Worm (Caenorhabditis elegans) whole organism, young adult: Measurements from ENCODE around the gene F13D12.5.

Source experiments
- B0019.2 ChIP-seq: fragments of 200-800 bp; sonication (Bioruptor generic); conservative IDR thresholded peaks from 2 replicates; pipeline ENCODE4 v1.3.6; 2022; ENCODE audit warnings: missing genetic modification reagents, missing genetic modification characterization, missing compliant biosample characterization
- B0336.3 ChIP-seq: fragments of 200-800 bp; sonication (Bioruptor generic); IDR thresholded peaks from 2 replicates; pipeline ENCODE4 v1.3.6; 2022; ENCODE audit warnings: missing genetic modification characterization, missing compliant biosample characterization
- F10E7.11 ChIP-seq: sonication (generic microtip); optimal IDR thresholded peaks from 2 replicates; lab custom pipeline; 2017; ENCODE audit warnings: mild to moderate bottlenecking, missing genetic modification characterization, moderate library complexity, missing compliant biosample characterization
- F37B4.10 ChIP-seq: fragments of 200-800 bp; sonication (Bioruptor generic); IDR thresholded peaks from 2 replicates; pipeline ENCODE4 v1.3.6; 2022; ENCODE audit warnings: missing genetic modification characterization, missing compliant biosample characterization
- F39B2.1 ChIP-seq: fragments of 200-800 bp; sonication (Bioruptor generic); IDR thresholded peaks from 2 replicates; pipeline ENCODE4 v1.3.6; 2022; ENCODE audit warnings: missing genetic modification reagents, missing genetic modification characterization, missing compliant biosample characterization
- F52B5.7 ChIP-seq: sonication (generic microtip); optimal IDR thresholded peaks from 2 replicates; lab custom pipeline; 2016; ENCODE audit warnings: mild to moderate bottlenecking, missing genetic modification characterization, missing compliant biosample characterization
- F57A8.1 ChIP-seq: fragments of 200-800 bp; sonication (Bioruptor generic); optimal IDR thresholded peaks from 2 replicates; lab custom pipeline; 2018; ENCODE audit warnings: mild to moderate bottlenecking, missing genetic modification characterization, moderate library complexity, missing compliant biosample characterization
- Y67H2A.10 ChIP-seq: fragments of 200-800 bp; sonication (Bioruptor generic); conservative IDR thresholded peaks from 2 replicates; pipeline ENCODE4 v1.3.6; 2022; ENCODE audit warnings: missing genetic modification reagents, missing genetic modification characterization, missing compliant biosample characterization
- athp-1 ChIP-seq: sonication (generic microtip); optimal IDR thresholded peaks from 2 replicates; lab custom pipeline; 2017; ENCODE audit warnings: mild to moderate bottlenecking, missing genetic modification characterization, missing compliant biosample characterization
- attf-6 ChIP-seq: fragments of 200-800 bp; sonication (Bioruptor generic); IDR thresholded peaks from 2 replicates; pipeline ENCODE4 v1.3.6; 2022; ENCODE audit warnings: missing genetic modification reagents, missing genetic modification characterization, missing compliant biosample characterization
- bed-1 ChIP-seq: fragments of 200-800 bp; sonication (Bioruptor generic); IDR thresholded peaks from 2 replicates; pipeline ENCODE4 v1.3.6; 2022; ENCODE audit warnings: missing genetic modification reagents, missing genetic modification characterization, missing compliant biosample characterization
- cebp-1 ChIP-seq, 2 experiments: fragments of 200-800 bp in 1 of 2; sonication (Bioruptor generic) in 1 of 2; sonication (generic microtip) in 1 of 2; IDR thresholded peaks in 1 of 2; optimal IDR thresholded peaks in 1 of 2; 2 replicates each; pipeline versions ENCODE4 v1.3.6 to Lab custom; 2017 to 2022; ENCODE audit warnings: missing compliant biosample characterization in 2 of 2, missing genetic modification characterization in 2 of 2, mild to moderate bottlenecking in 1 of 2, missing genetic modification reagents in 1 of 2, moderate library complexity in 1 of 2
- cebp-2 ChIP-seq: fragments of 200-800 bp; sonication (Bioruptor generic); IDR thresholded peaks from 2 replicates; pipeline ENCODE4 v1.3.6; 2022; ENCODE audit warnings: missing genetic modification characterization, missing compliant biosample characterization
- ceh-58 ChIP-seq: fragments of 200-800 bp; sonication (Bioruptor generic); IDR thresholded peaks from 2 replicates; pipeline ENCODE4 v1.3.6; 2022; ENCODE audit warnings: missing genetic modification characterization, missing compliant biosample characterization
- ceh-91 ChIP-seq: fragments of 200-800 bp; sonication (Bioruptor generic); IDR thresholded peaks from 2 replicates; pipeline ENCODE4 v1.3.6; 2022; ENCODE audit warnings: missing genetic modification reagents, missing genetic modification characterization, missing compliant biosample characterization
- dpff-1 ChIP-seq: sonication (generic microtip); optimal IDR thresholded peaks from 2 replicates; lab custom pipeline; 2017; ENCODE audit warnings: mild to moderate bottlenecking, missing genetic modification characterization, missing compliant biosample characterization
- dpl-1 ChIP-seq: fragments of 150-350 bp; optimal IDR thresholded peaks from 2 replicates; lab custom pipeline; 2014; ENCODE audit warnings: missing biosample characterization, missing genetic modification reagents, missing genetic modification characterization
- egrh-3 ChIP-seq: fragments of 200-800 bp; sonication (Bioruptor generic); IDR thresholded peaks from 2 replicates; pipeline ENCODE4 v1.3.6; 2022; ENCODE audit warnings: missing genetic modification reagents, missing genetic modification characterization, missing compliant biosample characterization
- hsf-1 ChIP-seq: fragments of 200-800 bp; sonication (Bioruptor generic); IDR thresholded peaks from 2 replicates; pipeline ENCODE4 v1.3.6; 2022; ENCODE audit warnings: missing genetic modification reagents, missing genetic modification characterization, missing compliant biosample characterization
- let-526 ChIP-seq: fragments of 200-800 bp; sonication (Bioruptor generic); IDR thresholded peaks from 2 replicates; pipeline ENCODE4 v1.3.6; 2022; ENCODE audit warnings: missing genetic modification reagents, missing genetic modification characterization, missing compliant biosample characterization
- let-607 ChIP-seq, 2 experiments: fragments of 200-800 bp in 1 of 2; sonication (Bioruptor generic) in 1 of 2; sonication (generic microtip) in 1 of 2; optimal IDR thresholded peaks; 2 replicates each; lab custom pipeline; 2016 to 2018; ENCODE audit warnings: mild to moderate bottlenecking in 2 of 2, missing compliant biosample characterization in 2 of 2, missing genetic modification characterization in 2 of 2, moderate library complexity in 2 of 2, missing genotype in 1 of 2
- lin-26 ChIP-seq: fragments of 200-800 bp; sonication (Bioruptor generic); IDR thresholded peaks from 2 replicates; pipeline ENCODE4 v1.3.6; 2022; ENCODE audit warnings: missing genetic modification reagents, missing genetic modification characterization, missing compliant biosample characterization
- lin-35 ChIP-seq, 3 experiments: fragments of 150-350 bp in 2 of 3; sonication (generic microtip) in 1 of 3; optimal IDR thresholded peaks; 2 replicates each; lab custom pipeline; 2014 to 2018; ENCODE audit warnings: missing biosample characterization in 3 of 3, missing genetic modification characterization in 3 of 3, missing genetic modification reagents in 3 of 3
- lin-40 ChIP-seq: sonication (generic microtip); optimal IDR thresholded peaks from 2 replicates; lab custom pipeline; 2016; ENCODE audit warnings: missing genetic modification characterization, mild to moderate bottlenecking, missing compliant biosample characterization, missing genotype, missing genetic modification reagents
- lsl-1 ChIP-seq: fragments of 200-800 bp; sonication (Bioruptor generic); optimal IDR thresholded peaks from 2 replicates; lab custom pipeline; 2018; ENCODE audit warnings: mild to moderate bottlenecking, missing genetic modification characterization, moderate library complexity, missing compliant biosample characterization
- lsy-27 ChIP-seq: sonication (generic microtip); optimal IDR thresholded peaks from 2 replicates; lab custom pipeline; 2017; ENCODE audit warnings: missing genetic modification characterization, mild to moderate bottlenecking, missing compliant biosample characterization, antibody characterized with exemption, missing genotype, borderline replicate concordance; ENCODE audit not compliant: insufficient read depth
- madf-10 ChIP-seq: sonication (generic microtip); optimal IDR thresholded peaks from 2 replicates; lab custom pipeline; 2016; ENCODE audit warnings: mild to moderate bottlenecking, missing genetic modification characterization, missing compliant biosample characterization
- madf-3 ChIP-seq: fragments of 200-800 bp; sonication (Bioruptor generic); IDR thresholded peaks from 2 replicates; pipeline ENCODE4 v1.3.6; 2022; ENCODE audit warnings: missing genetic modification reagents, missing genetic modification characterization, missing compliant biosample characterization
- madf-6 ChIP-seq: fragments of 200-800 bp; sonication (Bioruptor generic); IDR thresholded peaks from 2 replicates; pipeline ENCODE4 v1.3.6; 2022; ENCODE audit warnings: missing genetic modification reagents, missing genetic modification characterization, missing compliant biosample characterization
- madf-8 ChIP-seq: fragments of 200-800 bp; sonication (Bioruptor generic); conservative IDR thresholded peaks from 2 replicates; pipeline ENCODE4 v1.3.6; 2022; ENCODE audit warnings: missing genetic modification reagents, missing genetic modification characterization, missing compliant biosample characterization
- mcd-1 ChIP-seq: fragments of 200-800 bp; sonication (Bioruptor generic); IDR thresholded peaks from 2 replicates; pipeline ENCODE4 v1.3.6; 2022; ENCODE audit warnings: missing genetic modification reagents, missing genetic modification characterization, missing compliant biosample characterization
- mel-28 ChIP-seq: sonication (generic microtip); optimal IDR thresholded peaks from 2 replicates; lab custom pipeline; 2016; ENCODE audit warnings: borderline replicate concordance, mild to moderate bottlenecking, missing genetic modification characterization, missing compliant biosample characterization
- nhr-80 ChIP-seq: sonication (generic microtip); optimal IDR thresholded peaks from 2 replicates; lab custom pipeline; 2016; ENCODE audit warnings: missing genetic modification characterization, missing compliant biosample characterization
- nhr-90 ChIP-seq: sonication (generic microtip); optimal IDR thresholded peaks from 2 replicates; lab custom pipeline; 2016; ENCODE audit warnings: missing genotype, mild to moderate bottlenecking, missing genetic modification characterization, missing compliant biosample characterization
- pbrm-1 ChIP-seq: fragments of 200-800 bp; sonication (Bioruptor generic); IDR thresholded peaks from 2 replicates; pipeline ENCODE4 v1.3.6; 2022; ENCODE audit warnings: missing genetic modification reagents, missing genetic modification characterization, missing compliant biosample characterization
- repo-1 ChIP-seq: sonication (generic microtip); optimal IDR thresholded peaks from 2 replicates; lab custom pipeline; 2017; ENCODE audit warnings: mild to moderate bottlenecking, missing genetic modification characterization, missing compliant biosample characterization
- snpc-1.3 ChIP-seq: sonication (generic microtip); optimal IDR thresholded peaks from 2 replicates; lab custom pipeline; 2017; ENCODE audit warnings: missing genetic modification characterization, mild to moderate bottlenecking, missing compliant biosample characterization, antibody characterized with exemption, moderate library complexity, missing genotype, missing genetic modification reagents; ENCODE audit not compliant: insufficient read depth
- snpc-3.4 ChIP-seq: sonication (generic microtip); optimal IDR thresholded peaks from 2 replicates; lab custom pipeline; 2017; ENCODE audit warnings: missing genetic modification characterization, mild to moderate bottlenecking, missing compliant biosample characterization, antibody characterized with exemption, moderate library complexity, missing genotype, missing genetic modification reagents
- somi-1 ChIP-seq: fragments of 200-800 bp; sonication (Bioruptor generic); optimal IDR thresholded peaks from 2 replicates; lab custom pipeline; 2018; ENCODE audit warnings: mild to moderate bottlenecking, missing genetic modification characterization, missing compliant biosample characterization
- sptf-2 ChIP-seq: fragments of 200-800 bp; sonication (Bioruptor generic); optimal IDR thresholded peaks from 2 replicates; lab custom pipeline; 2018; ENCODE audit warnings: mild to moderate bottlenecking, missing genetic modification characterization, missing compliant biosample characterization
- zfh-2 ChIP-seq: fragments of 200-800 bp; sonication (Bioruptor generic); conservative IDR thresholded peaks from 2 replicates; pipeline ENCODE4 v1.3.6; 2022; ENCODE audit warnings: missing genetic modification reagents, missing genetic modification characterization, missing compliant biosample characterization

Gene F13D12.5

ce11 chrII:11728545-11729105 is 2.0 kb downstream of the F13D12.5 start, which contains the start of gene alh-8 (continued):
- TF ChIP-seq ceh-58: no peak
- TF ChIP-seq F57A8.1 (GFP tag; lab: Kevin White, UChicago): no peak
- TF ChIP-seq snpc-1.3 (tag; lab: Kevin White, UChicago): no peak
- no peak for TF ChIP-seq repo-1 (tag; lab: Kevin White, UChicago)
- TF ChIP-seq sptf-2 (GFP tag; lab: Kevin White, UChicago): no peak
- TF ChIP-seq B0019.2 (GFP tag; lab: Robert Waterston, UW): no peak

ce11 chrII:11729757-11730535 is 3.3 kb downstream of the F13D12.5 start:
- TF ChIP-seq lin-35 (GFP tag; optimal IDR thresholded peaks at IDR 0.05; lab: Kevin White, UChicago) (no peak), lin-40 (tag; lab: Kevin White, UChicago) (no peak), dpl-1 (GFP tag; lab: Kevin White, UChicago) (no peak), let-526 (no peak), F52B5.7 (tag; lab: Kevin White, UChicago) (no peak), madf-8 (no peak), cebp-2 (GFP tag; lab: Robert Waterston, UW) (0 out of 2 replicates have a peak, but pooled peaks have one; percentile 14), dpff-1 (no peak), lsl-1 (no peak), F37B4.10 (GFP tag; lab: Robert Waterston, UW) (peak; percentile 77; the same call in 1 of the 2 replicates), mel-28 (no peak), snpc-3.4 (no peak), madf-3 (GFP tag; lab: Robert Waterston, UW) (no peak), athp-1 (tag; lab: Kevin White, UChicago) (no peak), let-607 (tag; optimal IDR thresholded peaks at IDR 0.05; lab: Kevin White, UChicago) (no peak), B0019.2 (GFP tag; lab: Robert Waterston, UW) (no peak), egrh-3 (peak; percentile 84; the same call in 1 of the 2 replicates), somi-1 (GFP tag; lab: Kevin White, UChicago) (no peak), lin-26 (GFP tag; lab: Robert Waterston, UW) (0 out of 2 replicates have a peak, but pooled peaks have one; percentile 25), bed-1 (GFP tag; lab: Robert Waterston, UW) (no peak), repo-1 (tag; lab: Kevin White, UChicago) (no peak), lsy-27 (tag; lab: Kevin White, UChicago) (no peak)

ce11 chrII:11731174-11731724 is 4.6 kb downstream of the F13D12.5 start:
- TF ChIP-seq madf-10 (tag; lab: Kevin White, UChicago) (peak; percentile 58), pbrm-1 (peak; percentile 16; the same call in 1 of the 2 replicates), F10E7.11 (no peak), hsf-1 (GFP tag; lab: Robert Waterston, UW) (no peak), cebp-1 (GFP tag; IDR thresholded peaks at IDR 0.05; lab: Robert Waterston, UW) (no peak), cebp-1 (tag; optimal IDR thresholded peaks at IDR 0.05; lab: Kevin White, UChicago) (peak; percentile 42), mcd-1 (GFP tag; lab: Robert Waterston, UW) (peak; percentile 66), madf-6 (GFP tag; lab: Robert Waterston, UW) (peak; percentile 20), attf-6 (GFP tag; lab: Robert Waterston, UW) (no peak), ceh-91 (peak; percentile 23; the same call in 1 of the 2 replicates), lin-35 (GFP tag; optimal IDR thresholded peaks at IDR 0.05; lab: Kevin White, UChicago) (peak in 1 of 3 experiments; percentile 40), nhr-80 (tag; lab: Kevin White, UChicago) (peak; percentile 62), F39B2.1 (GFP tag; lab: Robert Waterston, UW) (no peak), B0336.3 (peak; percentile 89), nhr-90 (tag; lab: Kevin White, UChicago) (peak; percentile 48), madf-3 (GFP tag; lab: Robert Waterston, UW) (0 out of 2 replicates have a peak, but pooled peaks have one; percentile 15), zfh-2 (GFP tag; lab: Robert Waterston, UW) (0 out of 2 replicates have a peak, but pooled peaks have one; percentile 23), Y67H2A.10 (GFP tag; lab: Robert Waterston, UW) (no peak), lsy-27 (tag; lab: Kevin White, UChicago) (no peak)
